Fruit fly (Drosophila melanogaster) Kc167 (cell line): ENCODE data around the gene Trs20.

Source experiments
- Myc ChIP-seq: fragments of >200 bp; optimal IDR thresholded peaks from 2 replicates; lab custom pipeline; 2017; ENCODE audit warnings: missing external identifiers
- Sin3A ChIP-seq: fragments of >200 bp; optimal IDR thresholded peaks from 2 replicates; lab custom pipeline; 2018; ENCODE audit warnings: missing external identifiers
- h ChIP-seq: fragments of >200 bp; optimal IDR thresholded peaks from 3 replicates; lab custom pipeline; 2018; ENCODE audit warnings: missing external identifiers
- insv ChIP-seq: fragments of >200 bp; optimal IDR thresholded peaks from 3 replicates; lab custom pipeline; 2018; ENCODE audit warnings: missing external identifiers
- psq ChIP-seq: fragments of >200 bp; optimal IDR thresholded peaks from 2 replicates; lab custom pipeline; 2017; ENCODE audit warnings: missing external identifiers
- ttk ChIP-seq: sonication (Bioruptor generic); optimal IDR thresholded peaks from 2 replicates; lab custom pipeline; 2017; ENCODE audit warnings: missing external identifiers

The Trs20 gene

DNA sequence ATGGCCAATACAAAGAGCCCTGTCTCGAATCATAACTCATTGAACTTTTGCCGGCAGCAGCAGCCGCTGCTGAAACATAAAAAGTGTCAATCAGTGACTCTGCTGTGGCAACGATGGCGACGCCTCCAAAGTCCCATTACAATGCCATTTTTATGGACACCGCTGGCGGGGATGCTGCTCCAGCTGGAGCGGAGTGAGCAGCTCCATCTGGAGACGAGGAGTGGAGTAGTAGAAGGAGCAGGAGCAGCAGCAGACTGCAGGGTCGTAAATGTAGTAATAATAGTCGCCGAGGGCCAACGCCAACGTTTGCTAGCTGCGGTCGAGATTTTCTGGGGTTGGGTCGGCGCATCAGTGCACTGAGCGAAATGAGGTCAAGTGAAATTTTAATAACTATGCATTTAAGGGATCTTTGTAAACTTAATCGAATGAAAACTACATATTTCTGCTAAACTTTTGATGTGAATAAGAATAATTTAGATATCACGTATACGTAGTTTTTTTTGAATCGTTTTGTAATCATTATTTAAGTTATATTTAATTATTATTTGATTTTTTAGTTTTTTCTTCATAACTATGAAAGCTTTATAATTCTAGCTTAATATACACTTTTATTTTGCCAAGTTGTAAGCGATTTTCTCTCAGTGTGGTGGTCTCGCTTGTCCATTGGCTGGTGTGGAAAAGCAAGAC lies 37.2 kb upstream of the Trs20 start:
- no peak for TF ChIP-seq ttk (lab: Kevin White, UChicago)
- TF ChIP-seq h (lab: Kevin White, UChicago), result no peak
- no peak for TF ChIP-seq Myc (lab: Kevin White, UChicago)
- TF ChIP-seq psq, result no peak

DNA sequence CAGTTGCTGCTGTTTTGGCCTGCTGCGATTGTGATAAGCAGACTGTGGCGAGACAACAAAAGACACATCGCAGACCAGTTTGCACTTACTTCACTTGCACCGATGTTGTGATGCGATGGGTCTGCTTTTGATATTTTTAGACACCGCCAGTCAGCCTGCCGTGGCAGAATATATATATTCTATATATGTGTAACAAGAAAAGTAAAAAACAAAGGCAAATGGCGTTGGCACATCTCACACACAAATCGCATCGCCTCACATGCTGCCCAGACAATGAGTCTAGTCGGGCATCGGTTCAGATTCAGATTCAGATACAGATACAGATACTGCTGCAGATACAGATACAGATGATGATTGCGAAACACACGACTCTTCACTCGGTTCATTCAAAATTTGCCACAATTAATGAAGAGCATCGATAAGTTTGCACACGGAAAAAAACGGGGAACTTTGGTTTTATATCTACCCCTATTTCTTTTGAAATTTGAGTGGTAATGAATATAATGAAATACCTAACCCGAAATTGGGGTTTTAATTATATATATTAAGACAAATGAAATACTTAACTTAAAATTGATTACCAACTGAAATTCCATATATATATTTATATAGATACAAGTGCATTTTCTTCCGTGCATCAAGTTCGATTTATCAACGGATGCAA lies 36.4 kb upstream of the Trs20 start:
- TF ChIP-seq psq, result no peak
- no peak for TF ChIP-seq Myc (lab: Kevin White, UChicago)
- TF ChIP-seq ttk (lab: Kevin White, UChicago), result no peak
- TF ChIP-seq insv (lab: Kevin White, UChicago), result no peak
- no peak for TF ChIP-seq Sin3A (lab: Kevin White, UChicago)
- TF ChIP-seq h (lab: Kevin White, UChicago), result no peak

DNA sequence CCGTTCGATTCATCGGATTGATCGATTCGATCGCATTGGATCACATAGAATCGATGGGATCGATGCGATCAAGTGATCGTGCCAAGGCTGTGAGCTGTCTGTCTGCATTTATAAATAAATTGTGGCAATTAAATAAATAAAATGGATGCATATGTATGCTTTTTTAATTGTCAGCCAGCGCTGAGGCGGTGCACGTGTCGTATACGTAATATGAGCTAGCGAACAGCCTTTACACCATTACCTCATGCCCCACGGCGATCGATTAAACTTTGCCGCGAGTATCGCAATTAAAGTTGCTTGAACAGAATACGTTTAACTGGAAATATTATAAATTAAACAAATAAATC lies 35.5 kb upstream of the Trs20 start:
- no peak for TF ChIP-seq psq
- TF ChIP-seq ttk (lab: Kevin White, UChicago), result no peak
- no peak for TF ChIP-seq Myc (lab: Kevin White, UChicago)
- TF ChIP-seq Sin3A (lab: Kevin White, UChicago), result no peak
- TF ChIP-seq insv (lab: Kevin White, UChicago), result no peak
- TF ChIP-seq h (lab: Kevin White, UChicago), result no peak

DNA sequence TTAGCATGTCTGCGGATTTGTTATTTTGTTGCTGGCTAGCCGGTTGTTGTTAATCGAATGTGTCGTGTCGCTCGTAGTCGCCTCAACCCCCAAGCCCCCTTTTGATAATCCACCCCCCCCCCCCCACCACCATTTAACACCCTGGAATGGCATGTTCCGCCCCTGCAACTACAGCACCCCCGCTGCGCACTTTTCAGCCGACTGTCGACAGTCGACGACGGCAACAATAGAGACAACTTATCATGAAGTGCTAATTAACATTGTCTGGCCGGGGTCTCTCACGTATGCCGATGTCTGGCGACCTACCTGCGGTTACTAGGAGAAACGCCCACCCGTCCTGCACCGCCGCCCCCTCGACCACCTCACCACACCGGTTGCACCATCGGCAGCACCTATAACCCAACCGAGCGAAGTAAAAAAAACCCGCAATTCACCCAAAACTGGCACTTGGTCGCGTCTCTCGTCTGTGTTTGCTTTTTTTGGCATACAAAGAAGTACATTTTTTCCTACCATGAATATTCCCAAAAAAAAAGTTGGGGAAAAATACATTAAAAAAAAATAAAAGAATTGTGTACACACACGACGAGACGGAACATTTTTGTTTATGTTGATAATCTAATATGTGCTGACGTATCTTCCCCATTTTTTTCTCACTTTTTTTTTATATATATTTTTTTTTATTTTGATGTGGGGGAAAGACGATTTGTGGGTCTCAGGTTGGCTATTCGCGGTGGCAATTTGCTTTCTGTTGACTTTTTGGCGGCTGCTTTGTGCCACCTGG lies 35.0 kb upstream of the Trs20 start:
- TF ChIP-seq insv (lab: Kevin White, UChicago) (no peak), Sin3A (lab: Kevin White, UChicago) (no peak)

DNA sequence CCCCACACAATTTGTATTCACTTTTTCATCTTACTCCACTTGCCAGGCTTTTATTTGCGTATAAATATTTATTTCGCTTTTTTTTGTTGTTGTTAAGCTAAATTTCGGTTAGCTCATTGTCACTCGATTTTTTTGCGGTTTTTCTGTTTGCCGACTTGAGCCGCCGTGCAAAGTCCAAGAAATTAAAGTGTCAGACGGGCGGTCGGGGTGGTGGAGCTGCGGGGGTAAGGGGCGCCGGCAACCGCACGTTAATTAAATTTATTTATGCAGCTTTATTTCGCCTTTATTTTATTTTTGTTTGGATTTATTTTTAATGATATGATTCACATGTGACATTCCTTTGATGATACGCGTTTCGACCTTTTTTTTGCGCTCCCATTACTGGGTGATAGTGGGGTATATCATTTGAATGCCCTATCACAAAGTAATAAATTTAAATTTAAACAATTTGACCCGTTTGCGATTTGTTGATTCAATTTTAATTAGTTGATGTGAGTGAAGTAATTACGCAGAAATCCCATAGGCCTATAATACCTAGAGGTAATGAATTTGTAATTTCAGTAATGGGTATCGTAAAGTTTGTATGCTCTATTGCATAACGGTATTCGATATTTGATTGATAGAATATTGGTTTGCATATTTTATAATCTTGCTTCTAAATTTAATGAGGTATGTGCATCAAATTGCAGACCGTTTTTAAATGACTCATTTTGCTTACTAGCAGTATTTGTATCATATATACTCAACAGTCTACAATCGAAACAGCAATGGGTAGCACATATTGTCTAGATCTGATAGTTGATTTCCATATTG lies 34.1 kb upstream of the Trs20 start:
- no peak for TF ChIP-seq Myc (lab: Kevin White, UChicago)
- no peak for TF ChIP-seq insv (lab: Kevin White, UChicago)
- no peak for TF ChIP-seq psq
- no peak for TF ChIP-seq h (lab: Kevin White, UChicago)
- TF ChIP-seq Sin3A (lab: Kevin White, UChicago), result no peak
- no peak for TF ChIP-seq ttk (lab: Kevin White, UChicago)

DNA sequence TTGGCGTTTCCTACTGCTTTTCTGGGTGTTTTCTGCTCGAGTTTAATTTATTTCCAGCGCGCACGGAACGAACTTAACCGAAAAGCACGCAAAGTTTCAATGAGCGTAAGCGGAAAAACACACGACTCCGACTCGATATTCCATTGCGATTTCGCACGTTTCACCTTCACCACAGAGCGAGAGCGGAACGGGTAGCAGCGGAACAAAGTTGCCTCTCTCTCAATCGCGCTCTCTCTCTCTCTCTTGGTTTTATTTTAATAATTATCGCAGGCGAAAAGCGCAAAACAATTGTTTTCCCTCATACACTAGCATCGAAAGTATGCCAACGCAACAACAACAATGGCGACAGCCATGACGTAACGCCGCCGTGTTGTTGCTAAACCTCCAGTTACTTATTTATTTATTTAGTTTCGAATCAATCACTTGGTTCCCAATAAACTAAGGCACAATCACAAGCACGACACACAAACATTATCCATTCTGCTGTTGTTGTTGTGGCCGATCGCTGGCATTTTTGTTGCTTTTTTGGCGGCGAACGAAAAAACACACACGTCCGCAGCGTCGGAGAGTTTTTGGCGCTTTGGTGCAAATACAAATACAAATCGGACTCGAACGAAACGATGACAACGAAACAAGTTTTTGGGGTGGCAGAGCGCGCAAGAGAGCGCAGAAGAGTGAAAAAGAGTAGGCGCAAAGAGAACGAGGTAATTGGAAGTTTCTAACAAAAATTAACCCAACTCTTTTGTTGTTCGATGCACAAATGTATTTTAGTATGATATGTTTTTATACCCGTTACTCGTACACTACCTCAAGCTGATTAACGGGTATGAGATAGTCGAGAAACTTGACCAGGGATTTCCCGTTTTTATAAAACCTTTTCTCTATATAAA lies 33.0 kb upstream of the Trs20 start, which contains the start of gene CG5151:
TSS of gene CG5151 (minus strand) at position 552 of the 890 bp plus-strand sequence.
- no peak for TF ChIP-seq insv (lab: Kevin White, UChicago)
- TF ChIP-seq Sin3A (lab: Kevin White, UChicago), result no peak
- no peak for TF ChIP-seq h (lab: Kevin White, UChicago)
- no peak for TF ChIP-seq psq
- TF ChIP-seq Myc (lab: Kevin White, UChicago), result no peak
- TF ChIP-seq ttk (lab: Kevin White, UChicago), result no peak

DNA sequence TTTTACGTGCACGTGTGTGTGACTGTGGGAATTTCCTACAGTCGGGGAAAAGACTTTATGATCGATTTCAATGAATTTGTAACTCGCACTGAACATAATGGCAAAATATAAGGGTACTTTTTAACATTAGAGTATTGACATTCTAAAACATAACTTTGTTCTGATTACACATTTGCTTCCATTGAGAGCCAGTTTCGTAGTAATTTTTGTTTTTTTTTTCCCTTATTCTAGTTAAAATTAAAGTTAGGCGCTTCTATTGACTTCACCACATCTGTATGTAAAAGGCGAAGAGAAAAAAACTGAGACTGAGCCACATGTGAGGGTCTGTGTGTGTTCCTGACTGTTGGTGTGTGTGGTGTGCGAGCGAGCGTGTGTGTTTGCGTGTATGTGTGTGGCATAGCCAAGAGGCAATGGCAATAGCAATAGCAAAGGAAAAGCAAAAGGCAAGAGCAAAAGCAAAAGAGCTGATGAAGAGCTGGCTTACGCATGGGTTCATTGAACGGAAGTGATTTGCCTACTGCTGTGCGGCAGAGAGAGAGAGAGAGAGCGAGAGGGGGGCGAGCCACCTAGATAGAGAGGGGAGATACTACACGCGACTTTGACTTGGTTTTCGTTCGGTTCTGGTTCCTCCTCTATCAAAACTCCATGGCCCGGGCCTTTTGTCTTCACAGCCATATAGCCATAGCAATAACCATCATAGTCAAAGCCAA lies 30.6 kb upstream of the Trs20 start:
- TF ChIP-seq Sin3A (lab: Kevin White, UChicago) (no peak), Myc (lab: Kevin White, UChicago) (no peak), h (lab: Kevin White, UChicago) (no peak)

DNA sequence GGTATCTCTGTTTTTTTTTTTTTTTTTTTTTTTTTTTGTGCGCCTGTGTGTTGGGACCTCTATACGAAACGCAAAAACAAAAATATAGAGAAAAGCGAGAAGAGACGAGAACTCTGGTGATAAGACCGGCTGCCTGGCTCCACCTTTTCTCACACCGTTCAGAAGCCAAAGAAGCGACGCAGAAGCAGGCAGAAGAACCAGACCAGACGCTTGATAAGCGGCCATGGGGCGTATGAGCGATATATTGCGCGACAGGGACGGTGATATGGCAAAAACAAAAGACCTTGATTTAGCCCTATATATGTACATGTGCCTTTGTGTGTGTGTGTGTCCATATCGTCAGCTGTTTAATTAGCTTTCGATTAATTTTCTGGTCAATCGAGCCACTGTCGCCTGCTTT lies 29.7 kb upstream of the Trs20 start:
- no peak for TF ChIP-seq insv (lab: Kevin White, UChicago)
- TF ChIP-seq h (lab: Kevin White, UChicago), result no peak
- no peak for TF ChIP-seq psq
- no peak for TF ChIP-seq ttk (lab: Kevin White, UChicago)
- TF ChIP-seq Myc (lab: Kevin White, UChicago), result no peak
- no peak for TF ChIP-seq Sin3A (lab: Kevin White, UChicago)

DNA sequence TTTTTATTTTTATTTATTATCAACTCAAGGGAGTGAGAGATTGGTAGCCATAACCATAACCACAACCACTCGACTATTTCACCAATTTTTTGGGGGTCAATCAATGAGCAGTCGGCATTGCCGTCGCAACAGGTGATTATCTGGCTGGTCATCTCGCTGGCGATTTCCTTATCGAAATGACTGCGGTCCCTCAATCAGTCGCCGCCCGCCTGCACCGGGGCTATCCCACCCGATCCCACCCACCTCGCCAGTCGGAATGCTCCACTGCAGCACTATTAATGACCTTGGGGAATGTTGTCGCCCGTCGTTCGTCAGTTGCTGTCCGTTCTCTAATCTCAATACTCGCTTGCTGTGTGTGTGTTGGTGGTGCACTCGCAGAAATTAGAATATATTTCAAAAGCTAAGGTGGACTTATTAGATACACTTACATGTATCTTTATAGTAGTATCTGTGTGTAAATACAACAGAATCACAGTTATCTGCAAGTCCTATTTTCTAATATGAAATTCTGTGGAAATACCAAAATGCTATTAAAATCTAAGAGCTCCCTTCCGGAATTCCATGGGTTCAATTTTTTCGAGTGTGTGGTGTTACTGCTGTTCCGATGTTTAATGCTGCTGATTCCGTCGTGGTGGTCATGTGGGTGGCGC lies 29.1 kb upstream of the Trs20 start:
- TF ChIP-seq Sin3A (lab: Kevin White, UChicago), result no peak
- TF ChIP-seq psq, result no peak
- no peak for TF ChIP-seq Myc (lab: Kevin White, UChicago)
- no peak for TF ChIP-seq ttk (lab: Kevin White, UChicago)
- no peak for TF ChIP-seq h (lab: Kevin White, UChicago)
- TF ChIP-seq insv (lab: Kevin White, UChicago), result no peak

DNA sequence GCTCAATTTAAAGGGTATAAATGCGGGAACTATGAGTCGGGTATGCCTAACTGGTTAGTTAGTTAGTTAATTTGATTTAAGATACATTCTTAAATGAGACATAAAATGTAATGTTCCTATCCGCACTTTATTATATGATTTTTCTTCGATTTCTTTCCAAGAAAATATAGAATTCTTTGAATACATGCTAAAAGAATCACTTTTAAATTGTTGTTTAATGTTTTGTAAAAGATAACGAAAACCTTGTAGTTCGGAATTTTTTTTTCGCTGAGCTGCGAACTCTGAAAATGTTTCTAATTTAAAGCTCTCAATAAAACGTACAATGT lies 28.6 kb upstream of the Trs20 start:
- TF ChIP-seq h (lab: Kevin White, UChicago) (no peak), Myc (lab: Kevin White, UChicago) (no peak), psq (no peak), insv (lab: Kevin White, UChicago) (no peak), ttk (lab: Kevin White, UChicago) (no peak), Sin3A (lab: Kevin White, UChicago) (no peak)
